Fruit fly (Drosophila melanogaster): ENCODE measurements around the gene CG13813.

The CG13813 gene

dm6 chr3L:20183345-20184088, 48.0 kb upstream of the CG13813 start (continued):
- no peak for TF ChIP-seq CG3065 (GFP tag; optimal IDR thresholded peaks at IDR 0.05)
- no peak for TF ChIP-seq otp (GFP tag; IDR thresholded peaks at IDR 0.05)
- no peak for TF ChIP-seq knrl (GFP tag; IDR thresholded peaks at IDR 0.05; ENCODE audit: partially characterized antibody)
- TF ChIP-seq yki (optimal IDR thresholded peaks at IDR 0.05): no peak
- 0 out of 3 replicates have a peak, but pooled peaks have one; percentile 40 for TF ChIP-seq zfh1 (GFP tag; IDR thresholded peaks at IDR 0.05)
- no peak for TF ChIP-seq Sin3A (optimal IDR thresholded peaks at IDR 0.05)
- peak; percentile 54 for TF ChIP-seq Blimp-1 (GFP tag; optimal IDR thresholded peaks at IDR 0.05)
- peak; percentile 11 for TF ChIP-seq NC2β (GFP tag; optimal IDR thresholded peaks at IDR 0.05)
- peak in 1 of 2 experiments; percentile 49 for TF ChIP-seq bsh (GFP tag; optimal IDR thresholded peaks at IDR 0.05)
- TF ChIP-seq CG1792 (GFP tag; optimal IDR thresholded peaks at IDR 0.05): no peak
- no peak for TF ChIP-seq CG4854 (GFP tag; optimal IDR thresholded peaks at IDR 0.05)
- TF ChIP-seq sna (GFP tag; IDR thresholded peaks at IDR 0.05; ENCODE audit: partially characterized antibody): no peak
- 0 out of 2 replicates have a peak, but pooled peaks have one; percentile 8 for TF ChIP-seq CG3847 (GFP tag; IDR thresholded peaks at IDR 0.05)
- TF ChIP-seq Mes4 (GFP tag; optimal IDR thresholded peaks at IDR 0.05): no peak
- 0 out of 2 replicates have a peak, but pooled peaks have one; percentile 48 for TF ChIP-seq CG9215 (GFP tag; IDR thresholded peaks at IDR 0.05)
- TF ChIP-seq Doc2 (GFP tag; IDR thresholded peaks at IDR 0.05): no peak
- no peak for TF ChIP-seq slou (GFP tag; optimal IDR thresholded peaks at IDR 0.05)
- no peak for TF ChIP-seq ftz-f1 (GFP tag; optimal IDR thresholded peaks at IDR 0.05)
- TF ChIP-seq CG3281 (GFP tag; optimal IDR thresholded peaks at IDR 0.05): peak; percentile 59
- TF ChIP-seq CG6791 (GFP tag; IDR thresholded peaks at IDR 0.05; ENCODE audit: partially characterized antibody): no peak
- no peak for TF ChIP-seq Dad (GFP tag; optimal IDR thresholded peaks at IDR 0.05)
- peak; percentile 41; the same call in 1 of the 2 replicates for TF ChIP-seq lmd (GFP tag; IDR thresholded peaks at IDR 0.05)
- TF ChIP-seq CG17568 (GFP tag; optimal IDR thresholded peaks at IDR 0.05): no peak
- no peak for TF ChIP-seq gce (GFP tag; IDR thresholded peaks at IDR 0.05)
- TF ChIP-seq CG11695 (GFP tag; IDR thresholded peaks at IDR 0.05): peak; percentile 52; the same call in 1 of the 3 replicates
- no peak for TF ChIP-seq Hr78 (GFP tag; optimal IDR thresholded peaks at IDR 0.05)
- no peak for TF ChIP-seq z (GFP tag; IDR thresholded peaks at IDR 0.05)
- no peak for TF ChIP-seq HLH4C (GFP tag; IDR thresholded peaks at IDR 0.05; ENCODE audit: partially characterized antibody)
- no peak for TF ChIP-seq corto (GFP tag; optimal IDR thresholded peaks at IDR 0.05)
- TF ChIP-seq phol (tag; optimal IDR thresholded peaks at IDR 0.05): peak; percentile 60
- no peak for TF ChIP-seq eyg (GFP tag; optimal IDR thresholded peaks at IDR 0.05)
- TF ChIP-seq Hmr (GFP tag; optimal IDR thresholded peaks at IDR 0.05): peak; percentile 39
- TF ChIP-seq dysf (GFP tag; IDR thresholded peaks at IDR 0.05): peak; percentile 69
- no peak for TF ChIP-seq CG11247 (GFP tag; IDR thresholded peaks at IDR 0.05)
- TF ChIP-seq ranshi (GFP tag; IDR thresholded peaks at IDR 0.05): peak; percentile 35; the same call in 1 of the 2 replicates
- no peak for TF ChIP-seq gt (GFP tag; IDR thresholded peaks at IDR 0.05)
- no peak for TF ChIP-seq ap (GFP tag; IDR thresholded peaks at IDR 0.05)
- peak; percentile 56; the same call in 1 of the 2 replicates for TF ChIP-seq seq (GFP tag; IDR thresholded peaks at IDR 0.05)
- no peak for TF ChIP-seq CG15479 (GFP tag; optimal IDR thresholded peaks at IDR 0.05)
- TF ChIP-seq Sry-δ (GFP tag; optimal IDR thresholded peaks at IDR 0.05): peak; percentile 7
- TF ChIP-seq odd (GFP tag; optimal IDR thresholded peaks at IDR 0.05): no peak
- TF ChIP-seq Poxn (GFP tag; IDR thresholded peaks at IDR 0.05): no peak
- TF ChIP-seq B-H2 (GFP tag; optimal IDR thresholded peaks at IDR 0.05): no peak
- no peak for TF ChIP-seq CG4707 (GFP tag; optimal IDR thresholded peaks at IDR 0.05)
- TF ChIP-seq CG17361 (GFP tag; IDR thresholded peaks at IDR 0.05): peak; percentile 61; the same call in 2 of the 3 replicates
- no peak for TF ChIP-seq bab2 (GFP tag; optimal IDR thresholded peaks at IDR 0.05)
- no peak for TF ChIP-seq CG15073 (GFP tag; optimal IDR thresholded peaks at IDR 0.05)
- no peak for TF ChIP-seq Opbp (GFP tag; IDR thresholded peaks at IDR 0.05; ENCODE audit: partially characterized antibody)
- no peak for TF ChIP-seq Ets97D (GFP tag; optimal IDR thresholded peaks at IDR 0.05)
- 0 out of 2 replicates have a peak, but pooled peaks have one; percentile 12 for TF ChIP-seq Dip2 (GFP tag; IDR thresholded peaks at IDR 0.05)
